Fruit fly (Drosophila melanogaster) whole organism, embryonic: ENCODE data around the gene CG8173.

Source experiments
- B-H1 ChIP-seq: fragments of 200-800 bp; sonication (Bioruptor generic); IDR thresholded peaks from 3 replicates; pipeline ENCODE4 v1.3.6; 2022; ENCODE audit warnings: missing biosample characterization, missing genetic modification characterization
- CG11456 ChIP-seq: fragments of 200-800 bp; sonication (Bioruptor generic); IDR thresholded peaks from 3 replicates; pipeline ENCODE4 v1.3.6; 2022; ENCODE audit warnings: missing biosample characterization, missing genetic modification characterization
- CG11560 ChIP-seq: fragments of 200-800 bp; sonication (Bioruptor generic); IDR thresholded peaks from 3 replicates; pipeline ENCODE4 v1.3.6; 2022; ENCODE audit warnings: missing biosample characterization, missing genetic modification characterization
- CG12219 ChIP-seq: fragments of 200-800 bp; sonication (Bioruptor generic); optimal IDR thresholded peaks from 3 replicates; lab custom pipeline; 2018; ENCODE audit warnings: missing biosample characterization, mild to moderate bottlenecking, missing genetic modification characterization
- CG13775 ChIP-seq: fragments of 200-800 bp; sonication (Bioruptor generic); optimal IDR thresholded peaks from 3 replicates; lab custom pipeline; 2017; ENCODE audit warnings: missing biosample characterization, mild to moderate bottlenecking, missing genetic modification characterization
- CG14441 ChIP-seq: fragments of 200-800 bp; sonication (Bioruptor generic); IDR thresholded peaks from 2 replicates; pipeline ENCODE4 v1.3.6; 2022; ENCODE audit warnings: missing biosample characterization, missing genetic modification characterization
- CG17359 ChIP-seq: fragments of 200-800 bp; sonication (Bioruptor generic); optimal IDR thresholded peaks from 3 replicates; lab custom pipeline; 2018; ENCODE audit warnings: missing biosample characterization, mild to moderate bottlenecking, missing genetic modification characterization, moderate library complexity
- CG17829 ChIP-seq: fragments of 200-800 bp; optimal IDR thresholded peaks from 2 replicates; lab custom pipeline; 2019; ENCODE audit warnings: missing biosample characterization, mild to moderate bottlenecking, missing genetic modification characterization, moderate library complexity
- CG18011 ChIP-seq: fragments of 200-800 bp; sonication (Bioruptor generic); optimal IDR thresholded peaks from 2 replicates; lab custom pipeline; 2017; ENCODE audit warnings: missing biosample characterization, missing genetic modification characterization, mild to moderate bottlenecking, moderate library complexity, missing genotype
- CG1832 ChIP-seq: fragments of 200-800 bp; sonication (Bioruptor generic); optimal IDR thresholded peaks from 2 replicates; lab custom pipeline; 2017; ENCODE audit warnings: missing biosample characterization, mild to moderate bottlenecking, missing genetic modification characterization, inconsistent platforms
- CG2712 ChIP-seq: fragments of 200-800 bp; optimal IDR thresholded peaks from 3 replicates; lab custom pipeline; 2019; ENCODE audit warnings: missing biosample characterization, mild to moderate bottlenecking, missing genetic modification characterization, moderate library complexity
- CG3065 ChIP-seq: fragments of 200-800 bp; sonication (Bioruptor generic); optimal IDR thresholded peaks from 2 replicates; lab custom pipeline; 2016; ENCODE audit warnings: missing biosample characterization, missing genetic modification characterization
- CG4730 ChIP-seq: fragments of 200-800 bp; sonication (Bioruptor generic); IDR thresholded peaks from 2 replicates; pipeline ENCODE4 v1.3.6; 2022; ENCODE audit warnings: missing biosample characterization, missing genetic modification characterization
- CG4820 ChIP-seq: fragments of 200-800 bp; sonication (Bioruptor generic); optimal IDR thresholded peaks from 3 replicates; lab custom pipeline; 2016; ENCODE audit warnings: missing biosample characterization, missing genetic modification characterization
- CG6175 ChIP-seq: fragments of 200-800 bp; sonication (Bioruptor generic); IDR thresholded peaks from 3 replicates; pipeline ENCODE4 v1.3.6; 2022; ENCODE audit warnings: missing biosample characterization, missing genetic modification characterization
- CG6254 ChIP-seq: fragments of 200-800 bp; sonication (Bioruptor generic); optimal IDR thresholded peaks from 3 replicates; lab custom pipeline; 2017; ENCODE audit warnings: mild to moderate bottlenecking, missing biosample characterization, missing genetic modification reagents, missing genetic modification characterization
- CG6791 ChIP-seq: fragments of 200-800 bp; sonication (Bioruptor generic); IDR thresholded peaks from 3 replicates; pipeline ENCODE4 v1.3.6; 2022; ENCODE audit warnings: missing biosample characterization, missing genetic modification characterization; ENCODE audit not compliant: partially characterized antibody
- CG7372 ChIP-seq: fragments of 200-800 bp; sonication (Bioruptor generic); IDR thresholded peaks from 2 replicates; pipeline ENCODE4 v1.3.6; 2022; ENCODE audit warnings: missing biosample characterization, missing genetic modification characterization
- CG7963 ChIP-seq: fragments of 200-800 bp; sonication (Bioruptor generic); IDR thresholded peaks from 3 replicates; pipeline ENCODE4 v1.3.6; 2022; ENCODE audit warnings: missing biosample characterization, missing genetic modification characterization; ENCODE audit not compliant: partially characterized antibody
- CG8765 ChIP-seq: fragments of 200-800 bp; sonication (Bioruptor generic); IDR thresholded peaks from 2 replicates; pipeline ENCODE4 v1.3.6; 2022; ENCODE audit warnings: missing biosample characterization, missing genetic modification characterization
- D ChIP-seq, 2 experiments: fragments of 200-800 bp in 1 of 2; fragments of >200 bp in 1 of 2; sonication (Bioruptor generic) in 1 of 2; optimal IDR thresholded peaks; 2 replicates in 1 of 2; 3 replicates in 1 of 2; lab custom pipeline; 2017; ENCODE audit warnings: mild to moderate bottlenecking in 1 of 2, missing biosample characterization in 1 of 2, missing genetic modification characterization in 1 of 2, missing genetic modification reagents in 1 of 2
- Dip2 ChIP-seq: fragments of 200-800 bp; sonication (Bioruptor generic); IDR thresholded peaks from 2 replicates; pipeline ENCODE4 v1.3.6; 2022; ENCODE audit warnings: missing biosample characterization, missing genetic modification characterization
- Elba2 ChIP-seq: fragments of 200-800 bp; sonication (Bioruptor generic); optimal IDR thresholded peaks from 3 replicates; lab custom pipeline; 2016; ENCODE audit warnings: missing biosample characterization, missing genetic modification characterization
- Fer3 ChIP-seq: fragments of 200-800 bp; sonication (Bioruptor generic); optimal IDR thresholded peaks from 2 replicates; lab custom pipeline; 2018; ENCODE audit warnings: missing biosample characterization, mild to moderate bottlenecking, missing genetic modification characterization, moderate library complexity
- GATAe ChIP-seq: fragments of 200-800 bp; sonication (Bioruptor generic); conservative IDR thresholded peaks from 2 replicates; pipeline ENCODE4 v1.3.6; 2022; ENCODE audit warnings: missing biosample characterization, missing genetic modification characterization
- HHEX ChIP-seq: fragments of 200-800 bp; sonication (Bioruptor generic); optimal IDR thresholded peaks from 3 replicates; lab custom pipeline; 2017; ENCODE audit warnings: missing biosample characterization, mild to moderate bottlenecking, missing genetic modification characterization, missing genetic modification reagents
- HmgZ ChIP-seq: fragments of 200-800 bp; sonication (Bioruptor generic); optimal IDR thresholded peaks from 2 replicates; lab custom pipeline; 2018; ENCODE audit warnings: missing biosample characterization, mild to moderate bottlenecking, missing genetic modification characterization
- Hr39 ChIP-seq: fragments of >200 bp; optimal IDR thresholded peaks from 2 replicates; lab custom pipeline; 2017
- MBD-R2 ChIP-seq: fragments of 200-800 bp; sonication (Bioruptor generic); IDR thresholded peaks from 2 replicates; pipeline ENCODE4 v1.3.6; 2022; ENCODE audit warnings: missing biosample characterization, missing genetic modification characterization
- Neu2 ChIP-seq: fragments of 200-800 bp; sonication (Bioruptor generic); optimal IDR thresholded peaks from 3 replicates; lab custom pipeline; 2016; ENCODE audit warnings: missing biosample characterization, missing genetic modification characterization, borderline replicate concordance
- Nf-YC ChIP-seq: fragments of 200-800 bp; optimal IDR thresholded peaks from 3 replicates; lab custom pipeline; 2019; ENCODE audit warnings: missing biosample characterization, mild to moderate bottlenecking, missing genetic modification characterization, moderate library complexity
- Sox100B ChIP-seq: fragments of 200-800 bp; sonication (Bioruptor generic); optimal IDR thresholded peaks from 3 replicates; lab custom pipeline; 2018; ENCODE audit warnings: missing biosample characterization, mild to moderate bottlenecking, missing genetic modification characterization
- Sox102F ChIP-seq: fragments of 200-800 bp; sonication (Bioruptor generic); optimal IDR thresholded peaks from 2 replicates; lab custom pipeline; 2018; ENCODE audit warnings: missing biosample characterization, mild to moderate bottlenecking, missing genetic modification characterization, moderate library complexity
- Trl ChIP-seq, 3 experiments: fragments of >200 bp in 2 of 3; fragments of 200-800 bp in 1 of 3; sonication (Bioruptor generic) in 1 of 3; optimal IDR thresholded peaks; 2 replicates in 1 of 3; 3 replicates in 2 of 3; lab custom pipeline; 2016 to 2017; ENCODE audit warnings: missing biosample characterization in 1 of 3, missing genetic modification characterization in 1 of 3
- Usf ChIP-seq: fragments of 200-800 bp; sonication (Bioruptor generic); optimal IDR thresholded peaks from 2 replicates; lab custom pipeline; 2017; ENCODE audit warnings: missing genotype, missing biosample characterization, missing genetic modification characterization
- Xbp1 ChIP-seq: fragments of 200-800 bp; sonication (Bioruptor generic); optimal IDR thresholded peaks from 3 replicates; lab custom pipeline; 2016; ENCODE audit warnings: missing biosample characterization, mild to moderate bottlenecking, missing genetic modification characterization
- amos ChIP-seq: fragments of 200-800 bp; sonication (Bioruptor generic); IDR thresholded peaks from 2 replicates; pipeline ENCODE4 v1.3.6; 2022; ENCODE audit warnings: missing biosample characterization, missing genetic modification characterization; ENCODE audit not compliant: partially characterized antibody
- cato ChIP-seq: fragments of 200-800 bp; sonication (Bioruptor generic); optimal IDR thresholded peaks from 2 replicates; lab custom pipeline; 2016; ENCODE audit warnings: missing biosample characterization, missing genetic modification characterization, borderline replicate concordance
- gcm2 ChIP-seq: fragments of 200-800 bp; sonication (Bioruptor generic); optimal IDR thresholded peaks from 2 replicates; lab custom pipeline; 2016; ENCODE audit warnings: missing biosample characterization, missing genetic modification characterization
- grau ChIP-seq: fragments of 200-800 bp; optimal IDR thresholded peaks from 3 replicates; lab custom pipeline; 2019; ENCODE audit warnings: missing biosample characterization, mild to moderate bottlenecking, missing genetic modification characterization, moderate library complexity
- insv ChIP-seq, 2 experiments: fragments of 200-800 bp; sonication (Bioruptor generic); optimal IDR thresholded peaks; 3 replicates each; lab custom pipeline; 2016 to 2018; ENCODE audit warnings: missing biosample characterization in 2 of 2, missing genetic modification characterization in 2 of 2
- lab ChIP-seq: fragments of 200-800 bp; sonication (Bioruptor generic); optimal IDR thresholded peaks from 3 replicates; lab custom pipeline; 2017; ENCODE audit warnings: missing biosample characterization, missing genetic modification characterization, mild to moderate bottlenecking, moderate library complexity, missing genetic modification reagents
- lola ChIP-seq, 3 experiments: fragments of >200 bp in 2 of 3; fragments of 200-800 bp in 1 of 3; sonication (Bioruptor generic) in 1 of 3; optimal IDR thresholded peaks; 2 replicates each; lab custom pipeline; 2017 to 2019; ENCODE audit warnings: missing biosample characterization in 3 of 3, missing genetic modification characterization in 3 of 3, mild to moderate bottlenecking in 1 of 3, moderate library complexity in 1 of 3
- nau ChIP-seq: fragments of 200-800 bp; sonication (Bioruptor generic); optimal IDR thresholded peaks from 3 replicates; lab custom pipeline; 2017; ENCODE audit warnings: missing biosample characterization, mild to moderate bottlenecking, missing genetic modification characterization, missing genetic modification reagents
- sens ChIP-seq: fragments of 200-800 bp; sonication (Bioruptor generic); peaks from one replicate; lab custom pipeline; 2016; ENCODE audit warnings: missing biosample characterization, missing genetic modification characterization
- tgo ChIP-seq: fragments of 200-800 bp; sonication (Bioruptor generic); IDR thresholded peaks from 3 replicates; pipeline ENCODE4 v1.3.6; 2022; ENCODE audit warnings: missing biosample characterization, missing genetic modification characterization
- toy ChIP-seq: fragments of 200-800 bp; sonication (Bioruptor generic); IDR thresholded peaks from 2 replicates; pipeline ENCODE4 v1.3.6; 2022; ENCODE audit warnings: missing biosample characterization, missing genetic modification characterization
- zfh1 ChIP-seq: fragments of 200-800 bp; sonication (Bioruptor generic); IDR thresholded peaks from 3 replicates; pipeline ENCODE4 v1.3.6; 2022; ENCODE audit warnings: missing biosample characterization, missing genetic modification characterization

Gene CG8173

dm6 chrX:17728338-17728737 is 18.9 kb upstream of the CG8173 start (continued):
- no peak for TF ChIP-seq CG18011 (GFP tag; lab: Kevin White, UChicago)
- no peak for TF ChIP-seq B-H1
- no peak for TF ChIP-seq CG6791
- no peak for TF ChIP-seq tgo (GFP tag; lab: Robert Waterston, UW)
- 0 out of 3 replicates have a peak, but pooled peaks have one; percentile 29 for TF ChIP-seq zfh1 (GFP tag; lab: Robert Waterston, UW)
- TF ChIP-seq gcm2, result no peak
- TF ChIP-seq sens, result no peak
- 0 out of 2 replicates have a peak, but pooled peaks have one; percentile 18 for TF ChIP-seq CG14441 (GFP tag; lab: Robert Waterston, UW)
- no peak for TF ChIP-seq HmgZ (tag; lab: Kevin White, UChicago)
- TF ChIP-seq CG3065, result no peak
- no peak for TF ChIP-seq D (optimal IDR thresholded peaks at IDR 0.05; lab: Kevin White, UChicago)
- no peak for TF ChIP-seq D (GFP tag; optimal IDR thresholded peaks at IDR 0.05; lab: Kevin White, UChicago)
- no peak for TF ChIP-seq CG17359 (tag; lab: Kevin White, UChicago)
- TF ChIP-seq CG4820 (GFP tag; lab: Kevin White, UChicago), result no peak

- 0 out of 3 replicates have a peak, but pooled peaks have one; percentile 31 for TF ChIP-seq tgo (GFP tag; lab: Robert Waterston, UW)
- peak; percentile 51 for TF ChIP-seq CG2712 (tag; lab: Kevin White, UChicago)
- no peak for TF ChIP-seq GATAe (GFP tag; lab: Robert Waterston, UW)
- peak; percentile 23 for TF ChIP-seq CG13775
- no peak for TF ChIP-seq CG8765 (GFP tag; lab: Robert Waterston, UW)
- TF ChIP-seq cato (GFP tag; lab: Kevin White, UChicago), result no peak
- TF ChIP-seq amos (GFP tag; lab: Robert Waterston, UW), result no peak
- peak; percentile 41 for TF ChIP-seq CG17829
- TF ChIP-seq CG11456, result no peak
- TF ChIP-seq CG7372, result no peak
- TF ChIP-seq Sox102F (GFP tag; lab: Kevin White, UChicago), result peak; percentile 35
- peak; percentile 33 for TF ChIP-seq grau (tag; lab: Kevin White, UChicago)
- TF ChIP-seq Nf-YC (tag; lab: Kevin White, UChicago), result peak; percentile 30
- TF ChIP-seq Hr39 (lab: Kevin White, UChicago), result no peak
- TF ChIP-seq Trl (optimal IDR thresholded peaks at IDR 0.05; lab: Kevin White, UChicago), result no peak
- no peak for TF ChIP-seq Trl (GFP tag; optimal IDR thresholded peaks at IDR 0.05; lab: Kevin White, UChicago)
- TF ChIP-seq Elba2 (GFP tag; lab: Kevin White, UChicago), result no peak
- no peak for TF ChIP-seq lola (GFP tag; optimal IDR thresholded peaks at IDR 0.05; lab: Kevin White, UChicago)
- TF ChIP-seq CG6254 (GFP tag; lab: Kevin White, UChicago), result no peak
- no peak for TF ChIP-seq CG11560 (tag; lab: Robert Waterston, UW)
- TF ChIP-seq Xbp1 (GFP tag; lab: Kevin White, UChicago), result no peak
- TF ChIP-seq nau (GFP tag; lab: Kevin White, UChicago), result no peak
- no peak for TF ChIP-seq CG7963
- TF ChIP-seq insv (GFP tag; optimal IDR thresholded peaks at IDR 0.05; lab: Kevin White, UChicago), result no peak
- no peak for TF ChIP-seq CG4730
- no peak for TF ChIP-seq CG6175 (GFP tag; lab: Robert Waterston, UW)
- TF ChIP-seq CG1832, result no peak
- TF ChIP-seq Usf (GFP tag; lab: Kevin White, UChicago), result no peak
- TF ChIP-seq Sox100B (GFP tag; lab: Kevin White, UChicago), result peak; percentile 42
- peak; percentile 40 for TF ChIP-seq lab (GFP tag; lab: Kevin White, UChicago)
- TF ChIP-seq Neu2 (GFP tag; lab: Kevin White, UChicago), result no peak
- TF ChIP-seq HHEX (GFP tag; lab: Kevin White, UChicago), result peak; percentile 27
- peak; percentile 45 for TF ChIP-seq Fer3
- TF ChIP-seq CG12219 (GFP tag; lab: Kevin White, UChicago), result no peak
- TF ChIP-seq toy (GFP tag; lab: Robert Waterston, UW), result no peak
- TF ChIP-seq MBD-R2, result no peak
- TF ChIP-seq Dip2 (GFP tag; lab: Robert Waterston, UW), result no peak
Observed at dm6 chrX:17726551-17727180, 17.2 kb upstream of the CG8173 start.
